Fruit fly (Drosophila melanogaster) whole organism, embryonic: ENCODE measurements around the gene CG12279.
A peak's percentile ranks its signal among the peaks of the same experiment; 100 is the strongest.

Source experiments
- Atf-2 ChIP-seq: fragments of 200-800 bp; sonication (Bioruptor generic); optimal IDR thresholded peaks from 2 replicates; lab custom pipeline; 2016; ENCODE audit warnings: missing biosample characterization, missing genetic modification characterization
- BEAF-32 ChIP-seq: fragments of 200-800 bp; sonication (Bioruptor generic); optimal IDR thresholded peaks from 3 replicates; lab custom pipeline; 2017; ENCODE audit warnings: missing biosample characterization, missing genetic modification characterization, mild to moderate bottlenecking, moderate library complexity, missing genetic modification reagents
- Bdp1 ChIP-seq: fragments of 200-800 bp; sonication (Bioruptor generic); optimal IDR thresholded peaks from 3 replicates; lab custom pipeline; 2016; ENCODE audit warnings: missing biosample characterization, missing genetic modification characterization
- CG11093 ChIP-seq: fragments of 200-800 bp; sonication (Bioruptor generic); IDR thresholded peaks from 3 replicates; pipeline ENCODE4 v1.3.6; 2022; ENCODE audit warnings: missing biosample characterization, missing genetic modification characterization
- CG11695 ChIP-seq: fragments of 200-800 bp; sonication (Bioruptor generic); IDR thresholded peaks from 3 replicates; pipeline ENCODE4 v1.3.6; 2022; ENCODE audit warnings: missing biosample characterization, missing genetic modification characterization
- CG15269 ChIP-seq: fragments of 200-800 bp; sonication (Bioruptor generic); optimal IDR thresholded peaks from 2 replicates; lab custom pipeline; 2018; ENCODE audit warnings: missing biosample characterization, mild to moderate bottlenecking, missing genetic modification characterization, moderate library complexity
- CG15601 ChIP-seq: fragments of 200-800 bp; sonication (Bioruptor generic); optimal IDR thresholded peaks from 3 replicates; lab custom pipeline; 2019; ENCODE audit warnings: missing biosample characterization, mild to moderate bottlenecking, missing genetic modification characterization, moderate library complexity
- CG1602 ChIP-seq: fragments of 200-800 bp; sonication (Bioruptor generic); optimal IDR thresholded peaks from 3 replicates; lab custom pipeline; 2016; ENCODE audit warnings: missing biosample characterization, missing genetic modification characterization
- CG1647 ChIP-seq: fragments of 200-800 bp; sonication (Bioruptor generic); optimal IDR thresholded peaks from 3 replicates; lab custom pipeline; 2016; ENCODE audit warnings: missing biosample characterization, missing genetic modification characterization
- CG16779 ChIP-seq: fragments of 200-800 bp; sonication (Bioruptor generic); IDR thresholded peaks from 2 replicates; pipeline ENCODE4 v1.3.6; 2022; ENCODE audit warnings: missing biosample characterization, missing genetic modification characterization
- CG16815 ChIP-seq: fragments of 200-800 bp; sonication (Bioruptor generic); optimal IDR thresholded peaks from 3 replicates; lab custom pipeline; 2017; ENCODE audit warnings: missing biosample characterization, mild to moderate bottlenecking, missing genetic modification characterization
- CG1832 ChIP-seq: fragments of 200-800 bp; sonication (Bioruptor generic); optimal IDR thresholded peaks from 2 replicates; lab custom pipeline; 2017; ENCODE audit warnings: missing biosample characterization, mild to moderate bottlenecking, missing genetic modification characterization, inconsistent platforms
- CG2120 ChIP-seq: fragments of 200-800 bp; sonication (Bioruptor generic); optimal IDR thresholded peaks from 3 replicates; lab custom pipeline; 2016; ENCODE audit warnings: missing biosample characterization, missing genetic modification characterization
- CG2199 ChIP-seq: fragments of 200-800 bp; sonication (Bioruptor generic); IDR thresholded peaks from 3 replicates; pipeline ENCODE4 v1.3.6; 2022; ENCODE audit warnings: missing biosample characterization, missing genetic modification characterization
- CG30020 ChIP-seq: fragments of 200-800 bp; optimal IDR thresholded peaks from 2 replicates; lab custom pipeline; 2019; ENCODE audit warnings: missing biosample characterization, mild to moderate bottlenecking, missing genetic modification characterization, moderate library complexity
- CG32767 ChIP-seq: fragments of 200-800 bp; sonication (Bioruptor generic); IDR thresholded peaks from 2 replicates; pipeline ENCODE4 v1.3.6; 2022; ENCODE audit warnings: missing biosample characterization, missing genetic modification characterization
- CG3726 ChIP-seq: fragments of 200-800 bp; sonication (Bioruptor generic); IDR thresholded peaks from 3 replicates; pipeline ENCODE4, ENCODE4 v1.3.6; 2022; ENCODE audit warnings: missing biosample characterization, missing genetic modification characterization
- CG4854 ChIP-seq: fragments of 200-800 bp; sonication (Bioruptor generic); optimal IDR thresholded peaks from 2 replicates; lab custom pipeline; 2016; ENCODE audit warnings: missing biosample characterization, missing genetic modification characterization, inconsistent platforms
- CG6683 ChIP-seq: fragments of 200-800 bp; sonication (Bioruptor generic); optimal IDR thresholded peaks from 2 replicates; lab custom pipeline; 2017; ENCODE audit warnings: missing biosample characterization, mild to moderate bottlenecking, missing genetic modification characterization, missing genetic modification reagents
- CG8924 ChIP-seq: fragments of 200-800 bp; optimal IDR thresholded peaks from 3 replicates; lab custom pipeline; 2019; ENCODE audit warnings: missing biosample characterization, mild to moderate bottlenecking, missing genetic modification characterization, moderate library complexity
- H2.0 ChIP-seq: fragments of 200-800 bp; sonication (Bioruptor generic); IDR thresholded peaks from 2 replicates; pipeline ENCODE4 v1.3.6; 2022; ENCODE audit warnings: missing biosample characterization, missing genetic modification characterization
- MESR4 ChIP-seq: fragments of 200-800 bp; sonication (Bioruptor generic); optimal IDR thresholded peaks from 2 replicates; lab custom pipeline; 2018; ENCODE audit warnings: missing biosample characterization, mild to moderate bottlenecking, missing genetic modification characterization, moderate library complexity
- Myb ChIP-seq: fragments of 200-800 bp; sonication (Bioruptor generic); optimal IDR thresholded peaks from 2 replicates; lab custom pipeline; 2016; ENCODE audit warnings: missing biosample characterization, missing genetic modification characterization
- NK7.1 ChIP-seq: fragments of 200-800 bp; sonication (Bioruptor generic); optimal IDR thresholded peaks from 3 replicates; lab custom pipeline; 2016; ENCODE audit warnings: missing biosample characterization, missing genetic modification characterization
- Nf-YA ChIP-seq: fragments of 200-800 bp; sonication (Bioruptor generic); IDR thresholded peaks from 2 replicates; pipeline ENCODE4 v1.3.6; 2022; ENCODE audit warnings: missing biosample characterization, missing genetic modification characterization
- NfI ChIP-seq: fragments of 200-800 bp; sonication (Bioruptor generic); optimal IDR thresholded peaks from 3 replicates; lab custom pipeline; 2018; ENCODE audit warnings: missing biosample characterization, mild to moderate bottlenecking, missing genetic modification characterization, moderate library complexity
- Oaz ChIP-seq: fragments of 200-800 bp; sonication (Bioruptor generic); IDR thresholded peaks from 2 replicates; pipeline ENCODE4 v1.3.6; 2022; ENCODE audit warnings: missing biosample characterization, missing genetic modification characterization
- Scr ChIP-seq: fragments of 200-800 bp; sonication (Bioruptor generic); IDR thresholded peaks from 2 replicates; pipeline ENCODE4 v1.3.6; 2022; ENCODE audit warnings: missing biosample characterization, missing genetic modification characterization; ENCODE audit not compliant: partially characterized antibody
- Side ChIP-seq: fragments of 200-800 bp; sonication (Bioruptor generic); optimal IDR thresholded peaks from 2 replicates; lab custom pipeline; 2016; ENCODE audit warnings: missing biosample characterization, missing genetic modification characterization
- Vsx1 ChIP-seq: fragments of 200-800 bp; sonication (Bioruptor generic); optimal IDR thresholded peaks from 2 replicates; lab custom pipeline; 2017; ENCODE audit warnings: missing biosample characterization, mild to moderate bottlenecking, missing genetic modification characterization, missing genetic modification reagents
- bbx ChIP-seq: fragments of 200-800 bp; sonication (Bioruptor generic); IDR thresholded peaks from 2 replicates; pipeline ENCODE4 v1.3.6; 2022; ENCODE audit warnings: missing biosample characterization, missing genetic modification characterization; ENCODE audit not compliant: partially characterized antibody
- cato ChIP-seq: fragments of 200-800 bp; sonication (Bioruptor generic); optimal IDR thresholded peaks from 2 replicates; lab custom pipeline; 2016; ENCODE audit warnings: missing biosample characterization, missing genetic modification characterization, borderline replicate concordance
- chif ChIP-seq, 2 experiments: fragments of 200-800 bp; sonication (Bioruptor generic); optimal IDR thresholded peaks; 3 replicates each; lab custom pipeline; 2016; ENCODE audit warnings: missing biosample characterization in 2 of 2, missing genetic modification characterization in 2 of 2
- eve ChIP-seq, 2 experiments: fragments of >200 bp; optimal IDR thresholded peaks; 2 replicates each; lab custom pipeline; 2017; ENCODE audit warnings: missing biosample characterization in 2 of 2, missing genetic modification characterization in 2 of 2
- gem ChIP-seq: fragments of 200-800 bp; sonication (Bioruptor generic); optimal IDR thresholded peaks from 2 replicates; lab custom pipeline; 2019; ENCODE audit warnings: missing biosample characterization, mild to moderate bottlenecking, missing genetic modification characterization, moderate library complexity
- gfzf ChIP-seq: fragments of 200-800 bp; sonication (Bioruptor generic); optimal IDR thresholded peaks from 2 replicates; lab custom pipeline; 2016; ENCODE audit warnings: missing biosample characterization, mild to moderate bottlenecking, missing genetic modification characterization, moderate library complexity
- h ChIP-seq: fragments of >200 bp; optimal IDR thresholded peaks from 2 replicates; lab custom pipeline; 2017
- hb ChIP-seq: fragments of 200-800 bp; sonication (Bioruptor generic); IDR thresholded peaks from 3 replicates; pipeline ENCODE4 v1.3.6; 2022; ENCODE audit warnings: missing biosample characterization, missing genetic modification characterization; ENCODE audit not compliant: partially characterized antibody
- jigr1 ChIP-seq: fragments of 200-800 bp; sonication (Bioruptor generic); IDR thresholded peaks from 3 replicates; pipeline ENCODE4 v1.3.6; 2022; ENCODE audit warnings: missing biosample characterization, missing genetic modification characterization
- ken ChIP-seq: fragments of 200-800 bp; sonication (Bioruptor generic); IDR thresholded peaks from 3 replicates; pipeline ENCODE4 v1.3.6; 2022; ENCODE audit warnings: missing biosample characterization, missing genetic modification characterization
- lov ChIP-seq, 2 experiments: fragments of 200-800 bp in 1 of 2; fragments of >200 bp in 1 of 2; sonication (Bioruptor generic) in 1 of 2; IDR thresholded peaks in 1 of 2; optimal IDR thresholded peaks in 1 of 2; 2 replicates in 1 of 2; 3 replicates in 1 of 2; pipeline versions ENCODE4 v1.3.6 to Lab custom; 2017 to 2022; ENCODE audit warnings: missing biosample characterization in 1 of 2, missing genetic modification characterization in 1 of 2
- p53 ChIP-seq: fragments of 200-800 bp; sonication (Bioruptor generic); optimal IDR thresholded peaks from 2 replicates; lab custom pipeline; 2016; ENCODE audit warnings: missing biosample characterization, missing genetic modification characterization
- phol ChIP-seq: fragments of 200-800 bp; sonication (Bioruptor generic); optimal IDR thresholded peaks from 3 replicates; lab custom pipeline; 2018; ENCODE audit warnings: missing biosample characterization, mild to moderate bottlenecking, missing genetic modification characterization, moderate library complexity
- pnt ChIP-seq: fragments of 200-800 bp; sonication (Bioruptor generic); optimal IDR thresholded peaks from 3 replicates; lab custom pipeline; 2016; ENCODE audit warnings: missing biosample characterization, missing genetic modification characterization
- scrt ChIP-seq: fragments of 200-800 bp; sonication (Bioruptor generic); optimal IDR thresholded peaks from 2 replicates; lab custom pipeline; 2018; ENCODE audit warnings: missing biosample characterization, mild to moderate bottlenecking, missing genetic modification characterization, moderate library complexity
- sd ChIP-seq: fragments of 200-800 bp; sonication (Bioruptor generic); optimal IDR thresholded peaks from 3 replicates; lab custom pipeline; 2018; ENCODE audit warnings: missing biosample characterization, mild to moderate bottlenecking, missing genetic modification characterization, moderate library complexity
- slou ChIP-seq: fragments of 200-800 bp; sonication (Bioruptor generic); optimal IDR thresholded peaks from 3 replicates; lab custom pipeline; 2016; ENCODE audit warnings: missing biosample characterization, missing genetic modification characterization
- tin ChIP-seq: fragments of 200-800 bp; sonication (Bioruptor generic); optimal IDR thresholded peaks from 3 replicates; lab custom pipeline; 2016; ENCODE audit warnings: missing biosample characterization, missing genetic modification characterization
- ttk ChIP-seq: fragments of 200-800 bp; sonication (Bioruptor generic); IDR thresholded peaks from 2 replicates; pipeline ENCODE4 v2.1.2; 2022; ENCODE audit warnings: missing biosample characterization, missing genetic modification characterization
- tx ChIP-seq: fragments of 200-800 bp; sonication (Bioruptor generic); optimal IDR thresholded peaks from 2 replicates; lab custom pipeline; 2016; ENCODE audit warnings: missing biosample characterization, missing genetic modification characterization

Gene CG12279

DNA sequence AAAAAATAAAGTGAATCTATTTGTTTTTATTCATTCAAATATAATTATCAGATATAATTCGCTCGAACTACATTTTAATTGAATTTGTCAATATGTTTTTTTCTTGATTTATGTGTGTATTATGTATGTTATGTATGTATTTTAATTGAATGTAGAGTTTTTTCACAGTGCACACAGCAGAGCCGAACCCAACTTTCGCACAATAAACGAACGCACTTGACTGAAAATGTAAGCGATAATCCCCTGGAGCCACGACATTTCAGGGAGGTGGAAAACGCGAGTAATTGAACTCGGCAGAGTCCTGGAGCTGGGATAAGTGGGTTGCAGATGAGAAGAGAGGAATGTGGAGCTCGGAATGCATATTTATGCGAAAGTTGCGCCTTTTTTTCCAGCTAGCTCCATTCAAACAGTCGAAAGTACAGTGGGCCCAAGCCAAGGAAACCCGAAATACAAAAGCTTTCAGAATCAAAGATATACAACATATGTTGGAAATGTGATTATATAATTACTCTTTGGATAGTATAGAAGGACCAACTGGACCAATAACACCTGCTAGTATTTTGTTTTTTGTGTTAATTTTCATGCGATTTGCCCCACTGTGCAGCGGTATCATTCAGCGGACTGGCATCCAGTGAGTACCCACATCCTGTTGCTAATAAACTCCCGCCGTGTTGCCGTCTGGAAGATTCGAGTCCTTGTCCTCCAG lies 23.2 kb downstream of the CG12279 start (continued):
- TF ChIP-seq CG8924 (tag; lab: Kevin White, UChicago) (no peak), CG30020 (tag; lab: Kevin White, UChicago) (no peak), p53 (no peak), CG32767 (GFP tag; lab: Robert Waterston, UW) (no peak), sd (tag; lab: Kevin White, UChicago) (peak; percentile 8), pnt (GFP tag; lab: Kevin White, UChicago) (no peak), ken (GFP tag; lab: Robert Waterston, UW) (no peak), CG16815 (GFP tag; lab: Kevin White, UChicago) (no peak), CG3726 (no peak), bbx (GFP tag; lab: Robert Waterston, UW) (no peak), Nf-YA (GFP tag; lab: Robert Waterston, UW) (no peak), hb (GFP tag; lab: Robert Waterston, UW) (no peak), Scr (no peak), slou (GFP tag; lab: Kevin White, UChicago) (no peak), tx (GFP tag; lab: Kevin White, UChicago) (peak; percentile 21), Side (GFP tag; lab: Kevin White, UChicago) (no peak), CG4854 (GFP tag; lab: Kevin White, UChicago) (no peak), NfI (GFP tag; lab: Kevin White, UChicago) (peak; percentile 23), gem (tag; lab: Kevin White, UChicago) (peak; percentile 39), CG11093 (GFP tag; lab: Robert Waterston, UW) (no peak), gfzf (GFP tag; lab: Kevin White, UChicago) (no peak), jigr1 (GFP tag; lab: Robert Waterston, UW) (peak; percentile 24; the same call in 1 of the 3 replicates), chif (GFP tag; optimal IDR thresholded peaks at IDR 0.05; lab: Kevin White, UChicago) (peak in 1 of 2 experiments; percentile 19), CG2120 (GFP tag; lab: Kevin White, UChicago) (peak; percentile 43), Oaz (peak; percentile 22; the same call in 1 of the 2 replicates), CG15601 (tag; lab: Kevin White, UChicago) (no peak), NK7.1 (no peak), CG15269 (tag; lab: Kevin White, UChicago) (peak; percentile 49), ttk (no peak), phol (tag; lab: Kevin White, UChicago) (no peak), eve (GFP tag; optimal IDR thresholded peaks at IDR 0.05; lab: Kevin White, UChicago) (no peak), Atf-2 (GFP tag; lab: Kevin White, UChicago) (no peak), Vsx1 (GFP tag; lab: Kevin White, UChicago) (no peak), CG16779 (GFP tag; lab: Robert Waterston, UW) (no peak), BEAF-32 (no peak), CG1647 (GFP tag; lab: Kevin White, UChicago) (no peak), Bdp1 (GFP tag; lab: Kevin White, UChicago) (no peak), CG6683 (GFP tag; lab: Kevin White, UChicago) (no peak), CG11695 (GFP tag; lab: Robert Waterston, UW) (no peak), h (no peak), MESR4 (GFP tag; lab: Kevin White, UChicago) (no peak), CG2199 (GFP tag; lab: Robert Waterston, UW) (no peak), scrt (GFP tag; lab: Kevin White, UChicago) (peak; percentile 26), cato (GFP tag; lab: Kevin White, UChicago) (no peak), Myb (GFP tag; lab: Kevin White, UChicago) (peak; percentile 1), tin (GFP tag; lab: Kevin White, UChicago) (peak; percentile 9), CG1832 (GFP tag; lab: Kevin White, UChicago) (no peak), lov (optimal IDR thresholded peaks at IDR 0.05; lab: Kevin White, UChicago) (no peak), lov (GFP tag; IDR thresholded peaks at IDR 0.05; lab: Robert Waterston, UW) (no peak), CG1602 (GFP tag; lab: Kevin White, UChicago) (no peak), H2.0 (GFP tag; lab: Robert Waterston, UW) (0 out of 2 replicates have a peak, but pooled peaks have one; percentile 4)
